Worm (Caenorhabditis elegans) whole organism, L1 larva: Measurements from ENCODE around the gene F59A1.16.

Experiments
- C04F5.9 ChIP-seq: sonication (generic microtip); optimal IDR thresholded peaks from 2 replicates; lab custom pipeline; 2016; ENCODE audit warnings: missing genetic modification characterization, missing compliant biosample characterization
- C16A3.4 ChIP-seq: fragments of 150-350 bp; optimal IDR thresholded peaks from 2 replicates; lab custom pipeline; 2014; ENCODE audit warnings: missing biosample characterization, missing genetic modification characterization
- F16B12.6 ChIP-seq: fragments of 150-350 bp; optimal IDR thresholded peaks from 2 replicates; lab custom pipeline; 2014; ENCODE audit warnings: missing biosample characterization, missing genetic modification characterization
- aha-1 ChIP-seq: fragments of 150-350 bp; optimal IDR thresholded peaks from 2 replicates; lab custom pipeline; 2014; ENCODE audit warnings: missing biosample characterization, missing genetic modification characterization
- alr-1 ChIP-seq: fragments of 200-800 bp; sonication (Bioruptor generic); optimal IDR thresholded peaks from 2 replicates; lab custom pipeline; 2018; ENCODE audit warnings: borderline replicate concordance, mild to moderate bottlenecking, missing genetic modification characterization, missing compliant biosample characterization
- aly-2 ChIP-seq: fragments of 150-350 bp; optimal IDR thresholded peaks from 2 replicates; lab custom pipeline; 2014; ENCODE audit warnings: missing biosample characterization, missing genetic modification characterization
- blmp-1 ChIP-seq: fragments of 150-350 bp; optimal IDR thresholded peaks from 2 replicates; lab custom pipeline; 2014; ENCODE audit warnings: missing biosample characterization, missing genetic modification characterization
- ceh-63 ChIP-seq: fragments of 200-800 bp; sonication (Bioruptor generic); optimal IDR thresholded peaks from 2 replicates; lab custom pipeline; 2018; ENCODE audit warnings: mild to moderate bottlenecking, missing genetic modification characterization, missing compliant biosample characterization
- ceh-88 ChIP-seq: fragments of 200-800 bp; sonication (Bioruptor generic); IDR thresholded peaks from 2 replicates; pipeline ENCODE4 v1.3.6; 2022; ENCODE audit warnings: missing genetic modification characterization, missing compliant biosample characterization
- ceh-90 ChIP-seq: sonication (generic microtip); optimal IDR thresholded peaks from 2 replicates; lab custom pipeline; 2016; ENCODE audit warnings: missing genetic modification characterization, missing compliant biosample characterization
- dsc-1 ChIP-seq: sonication (generic microtip); optimal IDR thresholded peaks from 2 replicates; lab custom pipeline; 2016; ENCODE audit warnings: mild to moderate bottlenecking, missing genetic modification characterization, missing compliant biosample characterization
- efl-1 ChIP-seq, 4 experiments: fragments of 150-350 bp; optimal IDR thresholded peaks in 3 of 4; peaks in 1 of 4; 1 replicate in 1 of 4; 2 replicates in 3 of 4; lab custom pipeline; 2014; ENCODE audit warnings: missing biosample characterization in 2 of 4, missing genetic modification characterization in 2 of 4, missing genetic modification reagents in 2 of 4
- efl-3 ChIP-seq: fragments of 200-800 bp; sonication (Bioruptor generic); optimal IDR thresholded peaks from 2 replicates; lab custom pipeline; 2018; ENCODE audit warnings: mild to moderate bottlenecking, missing genetic modification characterization, missing compliant biosample characterization
- egl-13 ChIP-seq: sonication (generic microtip); optimal IDR thresholded peaks from 2 replicates; lab custom pipeline; 2016; ENCODE audit warnings: missing genotype, missing genetic modification reagents, missing genetic modification characterization, missing compliant biosample characterization
- elt-2 ChIP-seq: sonication (generic microtip); optimal IDR thresholded peaks from 2 replicates; lab custom pipeline; 2016; ENCODE audit warnings: missing genetic modification characterization, mild to moderate bottlenecking, inconsistent platforms, missing compliant biosample characterization, missing genetic modification reagents
- elt-3 ChIP-seq, 6 experiments: fragments of 150-350 bp in 1 of 6; sonication (generic microtip); optimal IDR thresholded peaks; 2 replicates each; lab custom pipeline; 2017 to 2018; ENCODE audit warnings: missing biosample characterization in 6 of 6, missing genetic modification characterization in 6 of 6, inconsistent platforms in 1 of 6
- ets-5 ChIP-seq: fragments of 200-800 bp; sonication (Bioruptor generic); IDR thresholded peaks from 2 replicates; pipeline ENCODE4 v1.3.6; 2022; ENCODE audit warnings: missing genetic modification characterization, missing compliant biosample characterization
- fkh-4 ChIP-seq: sonication (generic microtip); optimal IDR thresholded peaks from 2 replicates; lab custom pipeline; 2016; ENCODE audit warnings: missing compliant biosample characterization, missing genetic modification characterization, borderline replicate concordance
- fkh-8 ChIP-seq: sonication (generic microtip); optimal IDR thresholded peaks from 2 replicates; lab custom pipeline; 2016; ENCODE audit warnings: mild to moderate bottlenecking, missing genetic modification characterization, missing compliant biosample characterization
- grh-1 ChIP-seq: fragments of 200-800 bp; sonication (Bioruptor generic); IDR thresholded peaks from 2 replicates; pipeline ENCODE4 v1.3.6; 2022; ENCODE audit warnings: missing genetic modification reagents, missing genetic modification characterization, missing compliant biosample characterization
- hlh-17 ChIP-seq: fragments of 200-800 bp; sonication (Bioruptor generic); optimal IDR thresholded peaks from 2 replicates; lab custom pipeline; 2018; ENCODE audit warnings: missing genetic modification characterization, mild to moderate bottlenecking, missing compliant biosample characterization, moderate library complexity, borderline replicate concordance
- hlh-4 ChIP-seq: sonication (generic microtip); optimal IDR thresholded peaks from 2 replicates; lab custom pipeline; 2016; ENCODE audit warnings: mild to moderate bottlenecking, missing genetic modification characterization, missing compliant biosample characterization
- irx-1 ChIP-seq: sonication (generic microtip); optimal IDR thresholded peaks from 2 replicates; lab custom pipeline; 2016; ENCODE audit warnings: missing genetic modification characterization, missing compliant biosample characterization
- isw-1 ChIP-seq: fragments of 200-800 bp; sonication (Bioruptor generic); IDR thresholded peaks from 2 replicates; pipeline ENCODE4 v1.3.6; 2022; ENCODE audit warnings: missing genetic modification characterization, missing compliant biosample characterization
- lin-14 ChIP-seq: fragments of 200-800 bp; sonication (Bioruptor generic); optimal IDR thresholded peaks from 2 replicates; lab custom pipeline; 2018; ENCODE audit warnings: mild to moderate bottlenecking, missing genetic modification characterization, moderate library complexity, missing compliant biosample characterization
- lin-15B ChIP-seq: fragments of 150-350 bp; sonication (generic microtip); optimal IDR thresholded peaks from 3 replicates; lab custom pipeline; 2014; ENCODE audit warnings: missing biosample characterization, missing genetic modification characterization
- mdl-1 ChIP-seq, 2 experiments: fragments of 150-350 bp; optimal IDR thresholded peaks; 2 replicates each; lab custom pipeline; 2014 to 2017; ENCODE audit warnings: missing biosample characterization in 2 of 2, missing genetic modification characterization in 2 of 2, inconsistent platforms in 1 of 2
- nhr-11 ChIP-seq: fragments of 150-350 bp; optimal IDR thresholded peaks from 2 replicates; lab custom pipeline; 2014; ENCODE audit warnings: missing biosample characterization, missing genetic modification characterization
- nhr-19 ChIP-seq: fragments of 200-800 bp; sonication (Bioruptor generic); conservative IDR thresholded peaks from 2 replicates; pipeline ENCODE4 v1.3.6; 2022; ENCODE audit warnings: missing genetic modification characterization, missing compliant biosample characterization
- nhr-20 ChIP-seq: sonication (generic microtip); optimal IDR thresholded peaks from 2 replicates; lab custom pipeline; 2016; ENCODE audit warnings: mild to moderate bottlenecking, missing genetic modification characterization, missing compliant biosample characterization
- nhr-28 ChIP-seq: fragments of 150-350 bp; optimal IDR thresholded peaks from 2 replicates; lab custom pipeline; 2014; ENCODE audit warnings: missing biosample characterization, missing genetic modification characterization
- nhr-47 ChIP-seq: sonication (generic microtip); optimal IDR thresholded peaks from 2 replicates; lab custom pipeline; 2016; ENCODE audit warnings: mild to moderate bottlenecking, missing genetic modification characterization, moderate library complexity, missing compliant biosample characterization
- nhr-71 ChIP-seq: sonication (generic microtip); optimal IDR thresholded peaks from 2 replicates; lab custom pipeline; 2016; ENCODE audit warnings: mild to moderate bottlenecking, missing genetic modification characterization, moderate library complexity, missing compliant biosample characterization
- nhr-76 ChIP-seq: sonication (generic microtip); optimal IDR thresholded peaks from 2 replicates; lab custom pipeline; 2017; ENCODE audit warnings: missing biosample characterization, missing genetic modification characterization
- nhr-85 ChIP-seq: sonication (generic microtip); peaks from one replicate; lab custom pipeline; 2016; ENCODE audit warnings: missing genetic modification characterization, inconsistent platforms, missing compliant biosample characterization
- nhr-90 ChIP-seq: sonication (generic microtip); optimal IDR thresholded peaks from 2 replicates; lab custom pipeline; 2016; ENCODE audit warnings: mild to moderate bottlenecking, missing genetic modification characterization, missing compliant biosample characterization; ENCODE audit not compliant: poor library complexity
- rnt-1 ChIP-seq: sonication (generic microtip); optimal IDR thresholded peaks from 2 replicates; lab custom pipeline; 2016; ENCODE audit warnings: mild to moderate bottlenecking, missing genetic modification characterization, moderate library complexity, missing compliant biosample characterization
- snpc-4 ChIP-seq: fragments of 150-350 bp; optimal IDR thresholded peaks from 2 replicates; lab custom pipeline; 2014; ENCODE audit warnings: missing biosample characterization, missing genetic modification characterization
- snu-23 ChIP-seq: sonication (generic microtip); optimal IDR thresholded peaks from 2 replicates; lab custom pipeline; 2016; ENCODE audit warnings: missing genetic modification characterization, missing compliant biosample characterization
- sox-4 ChIP-seq: sonication (generic microtip); optimal IDR thresholded peaks from 2 replicates; lab custom pipeline; 2016; ENCODE audit warnings: missing genetic modification characterization, missing compliant biosample characterization
- sptf-1 ChIP-seq: fragments of 150-350 bp; optimal IDR thresholded peaks from 2 replicates; lab custom pipeline; 2014; ENCODE audit warnings: missing biosample characterization, missing genetic modification characterization
- sup-37 ChIP-seq: fragments of 200-800 bp; sonication (Bioruptor generic); optimal IDR thresholded peaks from 2 replicates; lab custom pipeline; 2018; ENCODE audit warnings: mild to moderate bottlenecking, missing genetic modification characterization, missing compliant biosample characterization
- tlp-1 ChIP-seq: fragments of 150-350 bp; optimal IDR thresholded peaks from 2 replicates; lab custom pipeline; 2014; ENCODE audit warnings: missing biosample characterization, missing genetic modification characterization
- unc-130 ChIP-seq: fragments of 150-350 bp; optimal IDR thresholded peaks from 2 replicates; lab custom pipeline; 2017; ENCODE audit warnings: missing biosample characterization, missing genetic modification characterization, inconsistent platforms
- unc-30 ChIP-seq: sonication (generic microtip); optimal IDR thresholded peaks from 2 replicates; lab custom pipeline; 2017; ENCODE audit warnings: missing biosample characterization, missing genetic modification characterization
- unc-62 ChIP-seq: fragments of 150-350 bp; optimal IDR thresholded peaks from 2 replicates; lab custom pipeline; 2014; ENCODE audit warnings: missing biosample characterization, missing genetic modification reagents, missing genetic modification characterization
- unc-86 ChIP-seq: sonication (generic microtip); optimal IDR thresholded peaks from 2 replicates; lab custom pipeline; 2016; ENCODE audit warnings: missing genetic modification characterization, missing compliant biosample characterization
- vab-15 ChIP-seq: sonication (generic microtip); optimal IDR thresholded peaks from 2 replicates; lab custom pipeline; 2017; ENCODE audit warnings: missing genotype, mild to moderate bottlenecking, missing genetic modification characterization, missing compliant biosample characterization
- xbp-1 ChIP-seq: sonication (generic microtip); optimal IDR thresholded peaks from 2 replicates; lab custom pipeline; 2016; ENCODE audit warnings: missing genetic modification characterization, missing compliant biosample characterization
- zag-1 ChIP-seq: fragments of 150-350 bp; optimal IDR thresholded peaks from 2 replicates; lab custom pipeline; 2014; ENCODE audit warnings: missing biosample characterization, missing genetic modification characterization

Gene F59A1.16

ce11 chrV:17723142-17723781, 38.5 kb upstream of the F59A1.16 start:
- peak; percentile 49 for TF ChIP-seq blmp-1
- TF ChIP-seq isw-1 (GFP tag; lab: Robert Waterston, UW), result no peak
- TF ChIP-seq nhr-85 (tag; lab: Kevin White, UChicago), result peak; percentile 76
- no peak for TF ChIP-seq xbp-1 (tag; lab: Kevin White, UChicago)
- TF ChIP-seq grh-1 (GFP tag; lab: Robert Waterston, UW), result no peak
- TF ChIP-seq ceh-63, result no peak
- TF ChIP-seq nhr-20 (tag; lab: Kevin White, UChicago), result peak; percentile 17
- no peak for TF ChIP-seq nhr-90 (tag; lab: Kevin White, UChicago)
- no peak for TF ChIP-seq nhr-28 (tag; lab: Kevin White, UChicago)
- TF ChIP-seq F16B12.6 (tag; lab: Kevin White, UChicago), result no peak
- no peak for TF ChIP-seq ets-5
- no peak for TF ChIP-seq C16A3.4 (tag; lab: Kevin White, UChicago)
- TF ChIP-seq irx-1 (tag; lab: Kevin White, UChicago), result no peak
- no peak for TF ChIP-seq nhr-11 (tag; lab: Kevin White, UChicago)
- no peak for TF ChIP-seq sox-4 (tag; lab: Kevin White, UChicago)
- no peak for TF ChIP-seq egl-13 (tag; lab: Kevin White, UChicago)
- no peak for TF ChIP-seq hlh-17 (GFP tag; lab: Kevin White, UChicago)
- TF ChIP-seq C04F5.9 (tag; lab: Kevin White, UChicago), result no peak
- TF ChIP-seq tlp-1, result no peak
- no peak for TF ChIP-seq hlh-4 (tag; lab: Kevin White, UChicago)
- no peak for TF ChIP-seq unc-62 (GFP tag; lab: Kevin White, UChicago)
- no peak for TF ChIP-seq sptf-1 (tag; lab: Kevin White, UChicago)
- TF ChIP-seq lin-15B, result no peak
- TF ChIP-seq nhr-76 (tag; lab: Kevin White, UChicago), result no peak
- no peak for TF ChIP-seq ceh-90 (tag; lab: Kevin White, UChicago)
- TF ChIP-seq unc-30 (tag; lab: Kevin White, UChicago), result no peak
- TF ChIP-seq dsc-1 (tag; lab: Kevin White, UChicago), result no peak
- TF ChIP-seq aly-2 (tag; lab: Kevin White, UChicago), result no peak
- peak; percentile 19 for TF ChIP-seq lin-14 (GFP tag; lab: Kevin White, UChicago)
- TF ChIP-seq nhr-19, result peak; percentile 73
- no peak for TF ChIP-seq snpc-4
- TF ChIP-seq efl-1 (optimal IDR thresholded peaks at IDR 0.05; lab: Kevin White, UChicago), result no peak
- TF ChIP-seq efl-1 (GFP tag; optimal IDR thresholded peaks at IDR 0.05 in 1 of 2; lab: Kevin White, UChicago), result no peak
- peak in 2 of 6 experiments; percentile 4 to 19 for TF ChIP-seq elt-3 (tag; optimal IDR thresholded peaks at IDR 0.05; lab: Kevin White, UChicago)
- TF ChIP-seq snu-23, result no peak
- TF ChIP-seq fkh-4 (tag; lab: Kevin White, UChicago), result no peak
- peak; percentile 17 for TF ChIP-seq elt-2 (tag; lab: Kevin White, UChicago)
- TF ChIP-seq zag-1, result no peak
- TF ChIP-seq efl-3 (GFP tag; lab: Kevin White, UChicago), result no peak
- no peak for TF ChIP-seq fkh-8 (tag; lab: Kevin White, UChicago)
- TF ChIP-seq rnt-1 (tag; lab: Kevin White, UChicago), result no peak
- no peak for TF ChIP-seq aha-1 (tag; lab: Kevin White, UChicago)
- TF ChIP-seq ceh-88 (GFP tag; lab: Robert Waterston, UW), result no peak
- no peak for TF ChIP-seq nhr-71
- TF ChIP-seq unc-86 (tag; lab: Kevin White, UChicago), result no peak
- TF ChIP-seq vab-15, result no peak
- TF ChIP-seq mdl-1 (tag; optimal IDR thresholded peaks at IDR 0.05; lab: Kevin White, UChicago), result peak in 1 of 2 experiments; percentile 9
- TF ChIP-seq unc-130, result no peak
- TF ChIP-seq sup-37 (GFP tag; lab: Kevin White, UChicago), result no peak
- TF ChIP-seq nhr-47 (tag; lab: Kevin White, UChicago), result no peak
- TF ChIP-seq alr-1 (tag; lab: Kevin White, UChicago), result no peak
